Fruit fly (Drosophila melanogaster) whole organism, embryonic: ENCODE data around the gene CG15414.

ENCODE experiments used
- Atf6 ChIP-seq: fragments of 200-800 bp; sonication (Bioruptor generic); IDR thresholded peaks from 2 replicates; pipeline ENCODE4 v1.3.6; 2022; ENCODE audit warnings: missing biosample characterization, missing genetic modification characterization
- Awh ChIP-seq: fragments of 200-800 bp; sonication (Bioruptor generic); IDR thresholded peaks from 2 replicates; pipeline ENCODE4, ENCODE4 v1.3.6; 2022; ENCODE audit warnings: missing biosample characterization, missing genetic modification characterization
- CG11093 ChIP-seq: fragments of 200-800 bp; sonication (Bioruptor generic); IDR thresholded peaks from 3 replicates; pipeline ENCODE4 v1.3.6; 2022; ENCODE audit warnings: missing biosample characterization, missing genetic modification characterization
- CG11695 ChIP-seq: fragments of 200-800 bp; sonication (Bioruptor generic); IDR thresholded peaks from 3 replicates; pipeline ENCODE4 v1.3.6; 2022; ENCODE audit warnings: missing biosample characterization, missing genetic modification characterization
- CG11723 ChIP-seq: fragments of 200-800 bp; sonication (Bioruptor generic); optimal IDR thresholded peaks from 2 replicates; lab custom pipeline; 2017; ENCODE audit warnings: missing biosample characterization, mild to moderate bottlenecking, missing genetic modification characterization
- CG12744 ChIP-seq: fragments of 200-800 bp; sonication (Bioruptor generic); optimal IDR thresholded peaks from 2 replicates; lab custom pipeline; 2016; ENCODE audit warnings: missing biosample characterization, missing genetic modification characterization
- CG12942 ChIP-seq: fragments of 200-800 bp; sonication (Bioruptor generic); optimal IDR thresholded peaks from 3 replicates; lab custom pipeline; 2016; ENCODE audit warnings: missing biosample characterization, missing genetic modification characterization
- CG13123 ChIP-seq: fragments of 200-800 bp; sonication (Bioruptor generic); optimal IDR thresholded peaks from 2 replicates; lab custom pipeline; 2016; ENCODE audit warnings: missing biosample characterization, missing genetic modification characterization
- CG14667 ChIP-seq: fragments of 200-800 bp; sonication (Bioruptor generic); IDR thresholded peaks from 2 replicates; pipeline ENCODE4 v1.3.6; 2022; ENCODE audit warnings: missing biosample characterization, missing genetic modification characterization
- CG14710 ChIP-seq: fragments of 200-800 bp; sonication (Bioruptor generic); optimal IDR thresholded peaks from 3 replicates; lab custom pipeline; 2019; ENCODE audit warnings: missing biosample characterization, mild to moderate bottlenecking, missing genetic modification characterization, moderate library complexity
- CG16779 ChIP-seq: fragments of 200-800 bp; sonication (Bioruptor generic); IDR thresholded peaks from 2 replicates; pipeline ENCODE4 v1.3.6; 2022; ENCODE audit warnings: missing biosample characterization, missing genetic modification characterization
- CG17385 ChIP-seq: fragments of 200-800 bp; sonication (Bioruptor generic); optimal IDR thresholded peaks from 3 replicates; lab custom pipeline; 2018; ENCODE audit warnings: missing biosample characterization, mild to moderate bottlenecking, missing genetic modification characterization
- CG18476 ChIP-seq: fragments of 200-800 bp; sonication (Bioruptor generic); optimal IDR thresholded peaks from 2 replicates; lab custom pipeline; 2016; ENCODE audit warnings: missing biosample characterization, mild to moderate bottlenecking, missing genetic modification characterization
- CG31388 ChIP-seq: fragments of 200-800 bp; sonication (Bioruptor generic); optimal IDR thresholded peaks from 2 replicates; lab custom pipeline; 2016; ENCODE audit warnings: missing biosample characterization, missing genetic modification characterization
- CG34422 ChIP-seq: fragments of 200-800 bp; sonication (Bioruptor generic); IDR thresholded peaks from 3 replicates; pipeline ENCODE4 v1.3.6; 2022; ENCODE audit warnings: missing biosample characterization, missing genetic modification characterization
- CG4707 ChIP-seq: fragments of 200-800 bp; sonication (Bioruptor generic); optimal IDR thresholded peaks from 2 replicates; lab custom pipeline; 2018; ENCODE audit warnings: missing biosample characterization, mild to moderate bottlenecking, missing genetic modification characterization, moderate library complexity
- CG7372 ChIP-seq: fragments of 200-800 bp; sonication (Bioruptor generic); IDR thresholded peaks from 2 replicates; pipeline ENCODE4 v1.3.6; 2022; ENCODE audit warnings: missing biosample characterization, missing genetic modification characterization
- CG7556 ChIP-seq: fragments of 200-800 bp; sonication (Bioruptor generic); optimal IDR thresholded peaks from 2 replicates; lab custom pipeline; 2017; ENCODE audit warnings: missing biosample characterization, mild to moderate bottlenecking, missing genetic modification characterization
- CG7786 ChIP-seq: fragments of 200-800 bp; sonication (Bioruptor generic); optimal IDR thresholded peaks from 2 replicates; lab custom pipeline; 2016; ENCODE audit warnings: missing biosample characterization, missing genetic modification characterization
- CG9797 ChIP-seq: fragments of 200-800 bp; sonication (Bioruptor generic); optimal IDR thresholded peaks from 3 replicates; lab custom pipeline; 2018; ENCODE audit warnings: missing biosample characterization, mild to moderate bottlenecking, missing genetic modification characterization
- CG9932 ChIP-seq: fragments of 200-800 bp; sonication (Bioruptor generic); IDR thresholded peaks from 2 replicates; pipeline ENCODE4 v1.3.6; 2022; ENCODE audit warnings: missing biosample characterization, missing genetic modification characterization
- D19B ChIP-seq: fragments of 200-800 bp; sonication (Bioruptor generic); optimal IDR thresholded peaks from 2 replicates; lab custom pipeline; 2017; ENCODE audit warnings: missing biosample characterization, mild to moderate bottlenecking, missing genetic modification characterization
- Dll ChIP-seq: fragments of 200-800 bp; sonication (Bioruptor generic); IDR thresholded peaks from 4 replicates; pipeline ENCODE4 v1.3.6; 2022; ENCODE audit warnings: missing biosample characterization, missing genetic modification characterization; ENCODE audit not compliant: partially characterized antibody
- E2f2 ChIP-seq: fragments of 200-800 bp; sonication (Bioruptor generic); IDR thresholded peaks from 2 replicates; pipeline ENCODE4 v1.3.6; 2022; ENCODE audit warnings: missing biosample characterization, missing genetic modification characterization
- Hr78 ChIP-seq, 2 experiments: fragments of 200-800 bp in 1 of 2; fragments of >200 bp in 1 of 2; sonication (Bioruptor generic) in 1 of 2; optimal IDR thresholded peaks; 2 replicates each; lab custom pipeline; 2017 to 2019; ENCODE audit warnings: missing biosample characterization in 2 of 2, missing genetic modification characterization in 2 of 2, mild to moderate bottlenecking in 1 of 2, moderate library complexity in 1 of 2
- Kr ChIP-seq: fragments of 200-800 bp; sonication (Bioruptor generic); optimal IDR thresholded peaks from 2 replicates; lab custom pipeline; 2017; ENCODE audit warnings: missing biosample characterization, mild to moderate bottlenecking, missing genetic modification characterization
- MESR4 ChIP-seq: fragments of 200-800 bp; sonication (Bioruptor generic); optimal IDR thresholded peaks from 2 replicates; lab custom pipeline; 2018; ENCODE audit warnings: missing biosample characterization, mild to moderate bottlenecking, missing genetic modification characterization, moderate library complexity
- Rfx ChIP-seq: fragments of 200-800 bp; sonication (Bioruptor generic); IDR thresholded peaks from 2 replicates; pipeline ENCODE4 v1.3.6; 2022; ENCODE audit warnings: missing biosample characterization, missing genetic modification characterization
- Taf1 ChIP-seq: fragments of 200-800 bp; sonication (Bioruptor generic); IDR thresholded peaks from 2 replicates; pipeline ENCODE4 v1.3.6; 2022; ENCODE audit warnings: missing biosample characterization, missing genetic modification characterization
- Vsx1 ChIP-seq: fragments of 200-800 bp; sonication (Bioruptor generic); optimal IDR thresholded peaks from 2 replicates; lab custom pipeline; 2017; ENCODE audit warnings: missing biosample characterization, mild to moderate bottlenecking, missing genetic modification characterization, missing genetic modification reagents
- Xbp1 ChIP-seq: fragments of 200-800 bp; sonication (Bioruptor generic); optimal IDR thresholded peaks from 3 replicates; lab custom pipeline; 2016; ENCODE audit warnings: missing biosample characterization, mild to moderate bottlenecking, missing genetic modification characterization
- amos ChIP-seq: fragments of 200-800 bp; sonication (Bioruptor generic); IDR thresholded peaks from 2 replicates; pipeline ENCODE4 v1.3.6; 2022; ENCODE audit warnings: missing biosample characterization, missing genetic modification characterization; ENCODE audit not compliant: partially characterized antibody
- ase ChIP-seq: fragments of 200-800 bp; sonication (Bioruptor generic); IDR thresholded peaks from 3 replicates; pipeline ENCODE4 v1.3.6; 2022; ENCODE audit warnings: missing biosample characterization, missing genetic modification characterization
- az2 ChIP-seq: fragments of 200-800 bp; sonication (Bioruptor generic); optimal IDR thresholded peaks from 3 replicates; lab custom pipeline; 2016; ENCODE audit warnings: missing biosample characterization, missing genetic modification characterization
- bigmax ChIP-seq: fragments of 200-800 bp; sonication (Bioruptor generic); optimal IDR thresholded peaks from 2 replicates; lab custom pipeline; 2018; ENCODE audit warnings: missing biosample characterization, mild to moderate bottlenecking, missing genetic modification characterization
- br ChIP-seq: fragments of >200 bp; optimal IDR thresholded peaks from 2 replicates; lab custom pipeline; 2017
- danr ChIP-seq: fragments of 200-800 bp; sonication (Bioruptor generic); IDR thresholded peaks from 2 replicates; pipeline ENCODE4 v1.3.6; 2022; ENCODE audit warnings: missing biosample characterization, missing genetic modification characterization
- dysf ChIP-seq: fragments of 200-800 bp; sonication (Bioruptor generic); IDR thresholded peaks from 3 replicates; pipeline ENCODE4 v1.3.6; 2022; ENCODE audit warnings: missing biosample characterization, missing genetic modification characterization
- eve ChIP-seq, 2 experiments: fragments of >200 bp; optimal IDR thresholded peaks; 2 replicates each; lab custom pipeline; 2017; ENCODE audit warnings: missing biosample characterization in 2 of 2, missing genetic modification characterization in 2 of 2
- ftz-f1 ChIP-seq: fragments of 200-800 bp; sonication (Bioruptor generic); optimal IDR thresholded peaks from 2 replicates; lab custom pipeline; 2016; ENCODE audit warnings: missing biosample characterization, missing genetic modification characterization
- inv ChIP-seq: fragments of 200-800 bp; sonication (Bioruptor generic); IDR thresholded peaks from 2 replicates; pipeline ENCODE4 v1.3.6; 2022; ENCODE audit warnings: missing biosample characterization, missing genetic modification characterization; ENCODE audit not compliant: partially characterized antibody
- lola ChIP-seq, 3 experiments: fragments of >200 bp in 2 of 3; fragments of 200-800 bp in 1 of 3; sonication (Bioruptor generic) in 1 of 3; optimal IDR thresholded peaks; 2 replicates each; lab custom pipeline; 2017 to 2019; ENCODE audit warnings: missing biosample characterization in 3 of 3, missing genetic modification characterization in 3 of 3, mild to moderate bottlenecking in 1 of 3, moderate library complexity in 1 of 3
- luna ChIP-seq: fragments of 200-800 bp; sonication (Bioruptor generic); optimal IDR thresholded peaks from 2 replicates; lab custom pipeline; 2016; ENCODE audit warnings: missing biosample characterization, missing genetic modification characterization
- maf-S ChIP-seq: fragments of 200-800 bp; sonication (Bioruptor generic); optimal IDR thresholded peaks from 2 replicates; lab custom pipeline; 2016; ENCODE audit warnings: missing biosample characterization, missing genetic modification characterization
- mld ChIP-seq: fragments of 200-800 bp; sonication (Bioruptor generic); IDR thresholded peaks from 3 replicates; pipeline ENCODE4 v1.3.6; 2022; ENCODE audit warnings: missing biosample characterization, missing genetic modification characterization; ENCODE audit not compliant: partially characterized antibody
- salm ChIP-seq: fragments of 200-800 bp; sonication (Bioruptor generic); optimal IDR thresholded peaks from 2 replicates; lab custom pipeline; 2018; ENCODE audit warnings: missing biosample characterization, mild to moderate bottlenecking, missing genetic modification characterization
- tio ChIP-seq: fragments of 200-800 bp; sonication (Bioruptor generic); optimal IDR thresholded peaks from 2 replicates; lab custom pipeline; 2017; ENCODE audit warnings: missing biosample characterization, missing genetic modification characterization, inconsistent platforms
- tna ChIP-seq: fragments of 200-800 bp; sonication (Bioruptor generic); IDR thresholded peaks from 2 replicates; pipeline ENCODE4 v1.3.6; 2022; ENCODE audit warnings: missing biosample characterization, missing genetic modification characterization; ENCODE audit not compliant: partially characterized antibody
- toy ChIP-seq: fragments of 200-800 bp; sonication (Bioruptor generic); IDR thresholded peaks from 2 replicates; pipeline ENCODE4 v1.3.6; 2022; ENCODE audit warnings: missing biosample characterization, missing genetic modification characterization
- trem ChIP-seq: fragments of 200-800 bp; optimal IDR thresholded peaks from 3 replicates; lab custom pipeline; 2019; ENCODE audit warnings: missing biosample characterization, mild to moderate bottlenecking, missing genetic modification characterization, moderate library complexity

The CG15414 gene

DNA sequence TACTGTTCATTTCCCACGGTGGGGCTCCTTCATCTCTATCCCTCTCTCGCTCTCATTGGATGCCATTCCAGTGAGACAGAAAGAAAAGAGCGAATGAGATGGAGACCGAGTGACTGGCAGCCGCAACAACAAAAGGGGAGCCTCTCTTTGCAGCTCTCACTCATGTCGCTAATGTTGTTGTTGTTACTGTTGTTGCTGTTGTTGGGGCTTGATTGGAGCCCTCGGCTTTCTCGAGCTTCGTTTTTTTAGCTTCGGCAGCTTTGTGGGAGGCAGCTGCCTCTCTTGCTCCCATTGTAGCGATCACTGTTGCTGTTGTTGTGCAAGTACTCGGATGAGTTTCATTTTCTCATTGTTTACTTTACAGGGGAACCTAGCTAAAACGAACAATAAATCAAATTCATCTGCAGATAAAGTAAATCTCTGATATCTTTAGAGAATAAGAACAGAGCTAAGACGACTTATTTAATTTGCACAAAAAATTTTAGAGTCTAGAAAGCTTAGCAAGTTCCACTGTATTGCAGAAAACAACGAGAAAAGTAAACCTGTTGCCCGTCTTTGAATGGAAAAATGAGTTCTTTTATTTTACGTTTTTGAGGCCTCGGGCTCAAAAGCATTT, 43.5 kb upstream of the CG15414 start (continued):
- TF ChIP-seq CG31388, result no peak
- peak; percentile 36 for TF ChIP-seq CG7786 (GFP tag; lab: Kevin White, UChicago)
- TF ChIP-seq Awh (GFP tag; lab: Robert Waterston, UW), result peak; percentile 59; the same call in 1 of the 2 replicates
- TF ChIP-seq CG7372, result no peak
- TF ChIP-seq CG9932 (GFP tag; lab: Robert Waterston, UW), result peak; percentile 43; the same call in 1 of the 2 replicates
- peak; percentile 36 for TF ChIP-seq tio (GFP tag; lab: Kevin White, UChicago)
- TF ChIP-seq CG14710 (tag; lab: Kevin White, UChicago), result peak; percentile 29
- TF ChIP-seq CG11093 (GFP tag; lab: Robert Waterston, UW), result peak; percentile 59; the same call in 1 of the 3 replicates
- no peak for TF ChIP-seq CG11723 (GFP tag; lab: Kevin White, UChicago)
- TF ChIP-seq CG4707 (GFP tag; lab: Kevin White, UChicago), result peak; percentile 14
- TF ChIP-seq danr, result no peak
- no peak for TF ChIP-seq tna (GFP tag; lab: Robert Waterston, UW)
- peak; percentile 50 for TF ChIP-seq CG12942
- peak; percentile 72 for TF ChIP-seq Atf6
- TF ChIP-seq ase, result 0 out of 3 replicates have a peak, but pooled peaks have one; percentile 51
- TF ChIP-seq CG11695 (GFP tag; lab: Robert Waterston, UW), result 0 out of 3 replicates have a peak, but pooled peaks have one; percentile 37
- TF ChIP-seq Kr (GFP tag; lab: Kevin White, UChicago), result no peak
- no peak; the same call in 1 of the 2 replicates for TF ChIP-seq E2f2 (GFP tag; lab: Robert Waterston, UW)
- no peak for TF ChIP-seq MESR4 (GFP tag; lab: Kevin White, UChicago)
- no peak for TF ChIP-seq mld (GFP tag; lab: Robert Waterston, UW)
- no peak for TF ChIP-seq toy (GFP tag; lab: Robert Waterston, UW)
- peak; percentile 62 for TF ChIP-seq Rfx (GFP tag; lab: Robert Waterston, UW)
- TF ChIP-seq CG17385 (GFP tag; lab: Kevin White, UChicago), result peak; percentile 46
- peak; percentile 23 for TF ChIP-seq CG13123 (GFP tag; lab: Kevin White, UChicago)
- peak; percentile 9 for TF ChIP-seq CG7556
- no peak for TF ChIP-seq salm (tag; lab: Kevin White, UChicago)
- no peak for TF ChIP-seq Taf1
- TF ChIP-seq CG14667 (GFP tag; lab: Robert Waterston, UW), result peak; percentile 61
- peak; percentile 16 for TF ChIP-seq CG18476
- no peak for TF ChIP-seq CG16779 (GFP tag; lab: Robert Waterston, UW)
- TF ChIP-seq CG9797 (GFP tag; lab: Kevin White, UChicago), result no peak
- no peak for TF ChIP-seq maf-S (GFP tag; lab: Kevin White, UChicago)
- TF ChIP-seq Vsx1 (GFP tag; lab: Kevin White, UChicago), result no peak
- peak; percentile 67 for TF ChIP-seq Xbp1
- TF ChIP-seq lola (GFP tag; optimal IDR thresholded peaks at IDR 0.05; lab: Kevin White, UChicago), result peak in 1 of 3 experiments; percentile 47
- TF ChIP-seq eve (GFP tag; optimal IDR thresholded peaks at IDR 0.05; lab: Kevin White, UChicago), result no peak
- no peak for TF ChIP-seq amos
- TF ChIP-seq bigmax (GFP tag; lab: Kevin White, UChicago), result no peak
- peak; percentile 54; the same call in 1 of the 3 replicates for TF ChIP-seq CG34422 (GFP tag; lab: Robert Waterston, UW)
- no peak for TF ChIP-seq inv (GFP tag; lab: Robert Waterston, UW)
- TF ChIP-seq Dll (GFP tag; lab: Robert Waterston, UW), result no peak
- no peak for TF ChIP-seq D19B (GFP tag; lab: Kevin White, UChicago)
- no peak for TF ChIP-seq Hr78 (GFP tag; optimal IDR thresholded peaks at IDR 0.05; lab: Kevin White, UChicago)
- peak; percentile 56 for TF ChIP-seq dysf
- no peak for TF ChIP-seq ftz-f1
- TF ChIP-seq az2 (GFP tag; lab: Kevin White, UChicago), result peak; percentile 60
- no peak for TF ChIP-seq br (lab: Kevin White, UChicago)
- peak; percentile 13 for TF ChIP-seq trem (tag; lab: Kevin White, UChicago)
- TF ChIP-seq CG12744 (GFP tag; lab: Kevin White, UChicago), result no peak
- TF ChIP-seq luna (GFP tag; lab: Kevin White, UChicago), result peak; percentile 27
